Worm (Caenorhabditis elegans) whole organism, L2 larva: Measurements from ENCODE around the gene F47D12.3.

Experiments used
- C34F6.9 ChIP-seq: fragments of 150-350 bp; optimal IDR thresholded peaks from 2 replicates; lab custom pipeline; 2014; ENCODE audit warnings: missing biosample characterization, missing genetic modification characterization
- R02D3.7 ChIP-seq: fragments of 150-350 bp; optimal IDR thresholded peaks from 2 replicates; lab custom pipeline; 2014; ENCODE audit warnings: missing biosample characterization, missing genetic modification characterization
- Y55F3AM.14 ChIP-seq: fragments of 200-800 bp; sonication (Bioruptor generic); optimal IDR thresholded peaks from 2 replicates; lab custom pipeline; 2018; ENCODE audit warnings: mild to moderate bottlenecking, missing genetic modification characterization, missing compliant biosample characterization
- ZK546.5 ChIP-seq: sonication (generic microtip); optimal IDR thresholded peaks from 2 replicates; lab custom pipeline; 2017; ENCODE audit warnings: missing biosample characterization, missing genetic modification characterization
- blmp-1 ChIP-seq: sonication (generic microtip); optimal IDR thresholded peaks from 2 replicates; lab custom pipeline; 2017; ENCODE audit warnings: missing genetic modification characterization, mild to moderate bottlenecking, missing compliant biosample characterization, antibody characterized with exemption, moderate library complexity; ENCODE audit not compliant: insufficient read depth
- ceh-82 ChIP-seq: fragments of 150-350 bp; optimal IDR thresholded peaks from 2 replicates; lab custom pipeline; 2014; ENCODE audit warnings: missing biosample characterization, missing genetic modification characterization
- crh-2 ChIP-seq: sonication (generic microtip); optimal IDR thresholded peaks from 2 replicates; lab custom pipeline; 2017; ENCODE audit warnings: missing biosample characterization, missing genetic modification characterization
- egl-27 ChIP-seq: sonication (generic microtip); optimal IDR thresholded peaks from 3 replicates; lab custom pipeline; 2017; ENCODE audit warnings: missing biosample characterization, missing genetic modification reagents, missing genetic modification characterization
- elt-1 ChIP-seq: fragments of 150-350 bp; optimal IDR thresholded peaks from 2 replicates; lab custom pipeline; 2014; ENCODE audit warnings: missing biosample characterization, missing genetic modification characterization
- elt-3 ChIP-seq: sonication (generic microtip); optimal IDR thresholded peaks from 2 replicates; lab custom pipeline; 2017; ENCODE audit warnings: missing biosample characterization, missing genetic modification characterization
- gmeb-1 ChIP-seq: fragments of 150-350 bp; optimal IDR thresholded peaks from 2 replicates; lab custom pipeline; 2014; ENCODE audit warnings: missing biosample characterization, missing genetic modification characterization
- lin-11 ChIP-seq: fragments of 150-350 bp; sonication (generic microtip); optimal IDR thresholded peaks from 2 replicates; lab custom pipeline; 2014; ENCODE audit warnings: missing biosample characterization, missing genetic modification characterization, inconsistent platforms, mixed read lengths
- lin-13 ChIP-seq: fragments of 150-350 bp; optimal IDR thresholded peaks from 2 replicates; lab custom pipeline; 2014; ENCODE audit warnings: missing biosample characterization, missing genetic modification reagents, missing genetic modification characterization
- lin-39 ChIP-seq: fragments of 150-350 bp; optimal IDR thresholded peaks from 2 replicates; lab custom pipeline; 2014; ENCODE audit warnings: missing biosample characterization, missing genetic modification reagents, missing genetic modification characterization
- lsy-2 ChIP-seq, 2 experiments: fragments of 150-350 bp in 1 of 2; sonication (generic microtip) in 1 of 2; optimal IDR thresholded peaks; 2 replicates each; lab custom pipeline; 2014 to 2017; ENCODE audit warnings: missing biosample characterization in 2 of 2, missing genetic modification characterization in 2 of 2
- nhr-12 ChIP-seq: fragments of 150-350 bp; optimal IDR thresholded peaks from 2 replicates; lab custom pipeline; 2014; ENCODE audit warnings: missing biosample characterization, missing genetic modification characterization
- nhr-129 ChIP-seq: fragments of 150-350 bp; optimal IDR thresholded peaks from 2 replicates; lab custom pipeline; 2014; ENCODE audit warnings: missing biosample characterization, missing genetic modification characterization
- nhr-23 ChIP-seq: fragments of 150-350 bp; optimal IDR thresholded peaks from 2 replicates; lab custom pipeline; 2014; ENCODE audit warnings: missing biosample characterization, missing genetic modification reagents, missing genetic modification characterization
- nhr-237 ChIP-seq: fragments of 150-350 bp; optimal IDR thresholded peaks from 2 replicates; lab custom pipeline; 2014; ENCODE audit warnings: missing biosample characterization, missing genetic modification characterization
- nhr-25 ChIP-seq: fragments of 150-350 bp; sonication (generic microtip); optimal IDR thresholded peaks from 3 replicates; lab custom pipeline; 2014; ENCODE audit warnings: missing biosample characterization, missing genetic modification characterization
- nhr-6 ChIP-seq: fragments of 150-350 bp; optimal IDR thresholded peaks from 2 replicates; lab custom pipeline; 2014; ENCODE audit warnings: missing biosample characterization, missing genetic modification characterization
- nhr-77 ChIP-seq: fragments of 150-350 bp; optimal IDR thresholded peaks from 2 replicates; lab custom pipeline; 2014; ENCODE audit warnings: missing biosample characterization, missing genetic modification characterization
- sem-4 ChIP-seq: fragments of 150-350 bp; optimal IDR thresholded peaks from 2 replicates; lab custom pipeline; 2014; ENCODE audit warnings: missing biosample characterization, missing genetic modification reagents, missing genetic modification characterization
- sma-9 ChIP-seq, 2 experiments: fragments of 150-350 bp in 1 of 2; sonication (generic microtip) in 1 of 2; optimal IDR thresholded peaks; 2 replicates each; lab custom pipeline; 2014 to 2016; ENCODE audit warnings: missing genetic modification characterization in 2 of 2, mild to moderate bottlenecking in 1 of 2, missing biosample characterization in 1 of 2, missing compliant biosample characterization in 1 of 2, missing genetic modification reagents in 1 of 2, moderate library complexity in 1 of 2
- snpc-4 ChIP-seq: fragments of 150-350 bp; optimal IDR thresholded peaks from 2 replicates; lab custom pipeline; 2014; ENCODE audit warnings: missing biosample characterization, missing genetic modification characterization
- unc-39 ChIP-seq: fragments of 150-350 bp; optimal IDR thresholded peaks from 2 replicates; lab custom pipeline; 2014; ENCODE audit warnings: missing biosample characterization, missing genetic modification characterization
- zag-1 ChIP-seq: fragments of 150-350 bp; optimal IDR thresholded peaks from 2 replicates; lab custom pipeline; 2014; ENCODE audit warnings: missing biosample characterization, missing genetic modification characterization
- ztf-1 ChIP-seq: fragments of 200-800 bp; sonication (Bioruptor generic); conservative IDR thresholded peaks from 2 replicates; pipeline ENCODE4 v1.3.6; 2022; ENCODE audit warnings: missing genetic modification characterization, missing compliant biosample characterization
- ztf-4 ChIP-seq: fragments of 150-350 bp; optimal IDR thresholded peaks from 2 replicates; lab custom pipeline; 2014; ENCODE audit warnings: missing biosample characterization, missing genetic modification characterization

The F47D12.3 gene

DNA sequence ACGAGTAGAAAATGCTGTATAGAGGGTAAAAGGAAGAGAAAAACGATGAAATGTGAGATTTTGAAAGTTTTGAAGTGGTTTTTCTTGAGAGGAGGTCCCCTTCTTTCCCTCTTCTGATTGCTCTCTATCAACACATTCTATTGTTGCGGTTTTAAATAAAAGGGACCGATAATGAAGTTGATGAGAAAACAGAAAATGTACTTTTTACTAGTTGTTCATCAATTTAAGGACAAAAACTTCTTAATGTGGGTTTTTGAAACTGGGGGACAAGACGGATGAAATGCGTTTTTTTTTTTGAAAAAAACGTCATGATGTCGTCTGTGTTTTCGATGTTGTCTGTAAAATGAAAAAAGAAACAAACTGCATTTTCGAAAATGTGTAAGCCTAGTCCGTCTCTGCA lies 18.5 kb downstream of the F47D12.3 start:
- TF ChIP-seq nhr-237 (tag; lab: Kevin White, UChicago) = no peak
- no peak for TF ChIP-seq lin-39 (tag; lab: Kevin White, UChicago)

DNA sequence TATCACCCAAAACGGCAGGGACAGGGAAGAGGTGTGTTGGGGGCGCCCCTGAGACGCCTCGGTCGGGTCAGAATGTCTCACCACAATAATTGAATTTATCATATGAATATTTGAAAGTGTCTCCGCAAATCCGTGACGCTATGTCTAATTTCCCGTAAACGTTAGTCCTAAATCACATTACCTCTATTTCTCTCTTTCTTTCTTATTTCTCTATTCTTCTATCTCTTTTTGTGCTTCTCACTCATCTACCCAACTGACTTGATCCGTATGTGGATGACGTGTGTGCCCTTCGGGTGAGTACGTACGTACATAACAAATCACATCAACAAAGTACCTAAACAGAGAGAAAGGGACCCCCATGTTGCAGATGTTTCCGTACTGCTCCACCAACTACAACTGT lies 19.1 kb downstream of the F47D12.3 start:
- TF ChIP-seq nhr-77 (tag; lab: Kevin White, UChicago) (no peak), blmp-1 (tag; lab: Kevin White, UChicago) (no peak), crh-2 (tag; lab: Kevin White, UChicago) (no peak), zag-1 (tag; lab: Kevin White, UChicago) (no peak), egl-27 (no peak), sma-9 (GFP tag; optimal IDR thresholded peaks at IDR 0.05; lab: Kevin White, UChicago) (peak; percentile 71), sma-9 (tag; optimal IDR thresholded peaks at IDR 0.05; lab: Kevin White, UChicago) (no peak)

DNA sequence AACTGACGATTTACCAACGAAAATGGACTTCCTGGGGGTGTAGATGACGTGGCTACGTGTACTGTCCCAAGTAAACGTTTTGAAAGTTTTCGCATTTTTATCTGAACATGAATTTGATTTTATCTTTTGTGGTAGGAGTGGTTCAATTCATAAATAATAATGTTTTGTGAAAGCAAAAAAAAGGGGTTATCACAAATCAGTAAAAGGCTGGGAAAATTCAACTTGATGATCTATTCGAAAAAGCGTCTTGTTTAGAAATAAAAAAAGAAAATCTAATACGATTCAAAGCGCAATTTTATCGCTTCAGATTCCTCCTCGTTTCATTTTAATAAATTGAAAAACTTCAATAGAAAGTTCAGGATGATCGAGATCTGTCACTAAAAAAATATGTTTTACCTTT lies 25.9 kb downstream of the F47D12.3 start, which contains the start of gene C56G2.5:
Gene C56G2.5, minus strand, starts transcription at position 101 of the 400 bp plus-strand sequence.
- no peak for TF ChIP-seq nhr-6 (tag; lab: Kevin White, UChicago)
- TF ChIP-seq nhr-12 (tag; lab: Kevin White, UChicago) = no peak
- no peak for TF ChIP-seq nhr-25 (tag; lab: Kevin White, UChicago)
- TF ChIP-seq gmeb-1 = no peak
- TF ChIP-seq ztf-1 = no peak
- TF ChIP-seq nhr-23 (tag; lab: Kevin White, UChicago) = no peak
- no peak for TF ChIP-seq ZK546.5 (tag; lab: Kevin White, UChicago)
- no peak for TF ChIP-seq lsy-2 (tag; optimal IDR thresholded peaks at IDR 0.05; lab: Kevin White, UChicago)
- TF ChIP-seq snpc-4 (tag; lab: Kevin White, UChicago) = no peak
- TF ChIP-seq blmp-1 (tag; lab: Kevin White, UChicago) = no peak
- no peak for TF ChIP-seq zag-1 (tag; lab: Kevin White, UChicago)

DNA sequence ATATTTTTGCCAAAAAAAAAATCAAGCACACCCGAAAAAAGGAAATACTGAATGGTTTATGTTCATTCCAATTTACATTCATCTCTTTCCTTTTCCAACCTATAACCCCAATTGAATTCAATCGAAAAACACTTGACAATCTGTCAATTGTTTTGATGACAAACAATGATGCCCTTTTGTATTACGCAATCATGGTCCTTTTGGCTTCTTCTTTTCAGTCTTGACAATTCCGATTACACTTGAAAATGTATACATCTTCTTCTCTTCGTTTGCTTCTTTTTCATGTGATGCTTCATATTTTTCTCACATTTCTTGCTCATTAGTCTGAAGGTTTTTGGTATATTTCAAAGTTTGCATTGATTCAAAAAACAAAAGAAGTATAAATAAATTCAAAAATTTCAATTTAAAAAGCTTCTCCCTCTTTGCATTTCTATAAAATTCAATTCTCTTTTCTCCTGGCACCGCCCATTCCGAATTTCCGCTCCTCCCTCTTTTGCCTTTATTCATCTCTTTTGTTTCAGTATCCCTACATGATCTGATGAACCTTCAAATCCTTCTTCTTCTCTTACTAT lies 33.0 kb downstream of the F47D12.3 start, which contains the start of gene C56G2.4:
Gene C56G2.4, plus strand, starts transcription at position 522 of the 572 bp plus-strand sequence.
- no peak for TF ChIP-seq C34F6.9 (tag; lab: Kevin White, UChicago)
- TF ChIP-seq Y55F3AM.14 (GFP tag; lab: Kevin White, UChicago) = no peak
- TF ChIP-seq nhr-77 (tag; lab: Kevin White, UChicago) = no peak
- TF ChIP-seq blmp-1 (tag; lab: Kevin White, UChicago) = no peak
- no peak for TF ChIP-seq ztf-1
- TF ChIP-seq sem-4 (tag; lab: Kevin White, UChicago) = no peak
- TF ChIP-seq egl-27 = no peak
- TF ChIP-seq ceh-82 (tag; lab: Kevin White, UChicago) = no peak
- TF ChIP-seq lin-13 (GFP tag; lab: Kevin White, UChicago) = no peak
- no peak for TF ChIP-seq nhr-23 (tag; lab: Kevin White, UChicago)
- no peak for TF ChIP-seq R02D3.7 (tag; lab: Kevin White, UChicago)
- TF ChIP-seq lin-11 (tag; lab: Kevin White, UChicago) = no peak
- no peak for TF ChIP-seq nhr-6 (tag; lab: Kevin White, UChicago)
- TF ChIP-seq nhr-129 (tag; lab: Kevin White, UChicago) = no peak
- TF ChIP-seq ztf-4 (tag; lab: Kevin White, UChicago) = no peak
- TF ChIP-seq nhr-12 (tag; lab: Kevin White, UChicago) = no peak
- no peak for TF ChIP-seq ZK546.5 (tag; lab: Kevin White, UChicago)
- no peak for TF ChIP-seq elt-1 (tag; lab: Kevin White, UChicago)

DNA sequence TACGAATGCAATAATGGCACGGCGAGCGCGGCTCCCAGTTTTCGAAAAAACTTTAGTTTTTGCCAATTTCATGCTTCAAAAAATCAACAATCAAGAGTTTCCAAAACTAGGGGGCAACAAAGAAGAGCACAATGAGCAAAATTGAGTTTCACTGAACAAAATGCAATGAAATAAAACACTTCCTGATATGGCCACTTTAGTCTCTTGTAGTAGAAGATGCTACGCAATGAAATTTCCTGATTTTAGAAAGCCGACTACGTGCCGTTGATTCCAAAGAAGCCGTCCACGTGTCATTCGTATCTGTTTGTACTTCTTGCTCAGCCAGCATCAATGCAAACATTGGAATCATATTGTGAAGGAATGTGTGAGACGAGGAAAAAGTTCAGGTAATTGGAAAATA lies 36.1 kb downstream of the F47D12.3 start:
- no peak for TF ChIP-seq unc-39 (tag; lab: Kevin White, UChicago)
- no peak for TF ChIP-seq gmeb-1
- no peak for TF ChIP-seq lsy-2 (tag; optimal IDR thresholded peaks at IDR 0.05; lab: Kevin White, UChicago)
- no peak for TF ChIP-seq elt-3 (tag; lab: Kevin White, UChicago)
- no peak for TF ChIP-seq lin-13 (GFP tag; lab: Kevin White, UChicago)
- no peak for TF ChIP-seq zag-1 (tag; lab: Kevin White, UChicago)
- TF ChIP-seq snpc-4 (tag; lab: Kevin White, UChicago) = no peak
- TF ChIP-seq, all 48 proteins: peak for 0
